Fruit fly (Drosophila melanogaster) whole organism, larva: ENCODE measurements around the gene spirit.

Experiments used
- noc ChIP-seq: fragments of 200-800 bp; sonication (Bioruptor generic); optimal IDR thresholded peaks from 3 replicates; lab custom pipeline; 2019; ENCODE audit warnings: missing biosample characterization, mild to moderate bottlenecking, missing genetic modification characterization, moderate library complexity

The spirit gene

DNA sequence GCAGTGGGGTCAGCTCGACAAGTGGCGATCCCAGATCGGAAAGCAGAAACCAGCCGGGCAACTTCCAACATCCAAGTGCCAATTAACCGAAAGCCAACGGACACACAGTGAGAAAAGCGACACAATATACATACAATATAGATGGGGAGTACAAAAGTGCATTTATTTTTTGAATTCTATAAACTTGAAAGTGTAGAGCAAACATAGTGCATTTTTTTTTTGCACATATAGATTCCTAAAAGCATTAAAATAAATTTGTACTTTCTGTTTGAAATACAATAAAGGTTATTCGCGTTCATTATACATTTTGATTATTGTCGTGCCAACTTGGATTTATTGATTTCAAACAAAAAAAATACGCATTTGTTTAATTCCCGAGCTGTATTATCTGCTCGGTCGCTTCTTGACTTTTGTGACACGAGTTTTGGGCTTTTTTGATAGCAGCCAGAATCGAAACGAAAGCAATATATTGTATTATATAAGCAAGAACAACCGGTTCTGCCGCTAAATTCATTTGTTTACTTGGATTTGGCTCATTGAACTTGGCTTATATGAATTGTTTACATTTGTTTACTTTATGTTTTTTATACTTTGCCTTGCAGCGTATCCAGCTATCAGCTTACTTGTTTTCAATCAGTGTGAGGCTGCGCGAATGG, at the start of gene spirit:
spirit (minus strand) TSS at position 655 of the 656 bp plus-strand sequence.
- no peak for TF ChIP-seq noc

DNA sequence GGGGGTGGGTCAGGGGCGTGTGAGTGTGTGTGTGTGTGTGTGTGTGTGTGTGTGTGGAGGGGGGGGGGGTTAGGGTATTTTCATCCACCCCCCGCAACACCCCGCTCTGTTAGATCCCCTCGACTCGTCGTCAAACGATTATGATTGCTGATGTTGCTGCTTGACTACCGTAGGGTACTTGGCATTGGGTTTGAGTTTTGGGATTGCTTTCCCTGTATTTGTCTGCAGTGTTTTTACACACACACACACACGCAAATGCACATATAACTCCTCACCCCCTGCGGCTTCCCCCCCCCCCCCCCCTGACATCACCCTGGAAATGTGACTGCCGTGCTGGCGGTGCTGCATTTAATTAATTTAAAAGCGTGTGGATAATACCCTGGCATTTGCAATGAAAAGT, 49.0 kb upstream of the spirit start:
- TF ChIP-seq noc = no peak

DNA sequence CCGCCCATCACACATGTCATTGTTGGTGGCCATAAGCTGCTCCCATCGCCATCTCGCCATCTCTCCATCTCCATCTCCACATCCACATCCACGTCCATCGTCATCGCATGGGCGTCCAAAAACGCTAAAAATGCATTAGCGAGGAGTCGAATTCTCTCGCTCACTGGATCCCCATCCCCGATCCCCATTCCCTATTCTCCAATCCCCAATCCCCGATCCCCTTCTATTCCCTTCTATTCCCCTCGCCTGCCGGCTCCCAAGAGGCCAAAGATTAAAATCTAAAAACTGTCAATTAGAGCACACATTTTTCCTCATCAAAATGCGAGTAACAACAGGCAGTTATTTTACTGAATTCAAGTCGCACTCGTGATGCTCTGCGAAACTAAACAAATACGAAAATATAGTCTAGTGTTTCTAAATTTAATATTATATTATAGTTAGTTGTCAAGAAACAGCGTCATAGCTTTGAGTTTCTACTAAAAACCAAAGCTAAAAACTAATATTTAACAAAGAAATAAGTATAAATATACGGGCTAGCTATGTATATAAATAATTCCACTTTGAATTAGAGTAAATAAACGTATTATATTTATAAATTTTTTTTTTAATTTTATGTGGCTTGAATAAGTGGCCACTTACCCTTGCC, 43.5 kb upstream of the spirit start:
- no peak for TF ChIP-seq noc

dm6 chrX:8616280-8616679, 42.9 kb upstream of the spirit start:
- no peak for TF ChIP-seq noc

DNA sequence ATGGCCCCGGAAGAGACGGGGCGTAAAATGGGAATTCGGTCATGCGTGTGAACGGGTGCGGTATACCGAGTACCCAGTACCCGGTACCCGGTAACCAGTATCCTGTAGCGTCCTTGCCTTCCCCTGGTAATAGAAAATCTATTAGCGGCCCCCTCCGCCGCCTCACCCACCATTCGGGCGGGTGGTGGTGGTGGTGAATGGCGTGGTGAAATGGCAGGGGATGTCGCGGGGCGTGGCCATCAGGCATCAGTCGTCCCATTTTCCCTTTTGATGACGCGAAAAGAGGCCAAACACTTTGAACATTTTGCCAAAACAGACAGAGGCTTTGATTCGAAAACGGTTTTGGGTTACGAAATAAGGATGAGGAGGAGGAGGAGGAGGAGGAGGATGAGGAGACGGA, 34.5 kb upstream of the spirit start:
- TF ChIP-seq noc = no peak

DNA sequence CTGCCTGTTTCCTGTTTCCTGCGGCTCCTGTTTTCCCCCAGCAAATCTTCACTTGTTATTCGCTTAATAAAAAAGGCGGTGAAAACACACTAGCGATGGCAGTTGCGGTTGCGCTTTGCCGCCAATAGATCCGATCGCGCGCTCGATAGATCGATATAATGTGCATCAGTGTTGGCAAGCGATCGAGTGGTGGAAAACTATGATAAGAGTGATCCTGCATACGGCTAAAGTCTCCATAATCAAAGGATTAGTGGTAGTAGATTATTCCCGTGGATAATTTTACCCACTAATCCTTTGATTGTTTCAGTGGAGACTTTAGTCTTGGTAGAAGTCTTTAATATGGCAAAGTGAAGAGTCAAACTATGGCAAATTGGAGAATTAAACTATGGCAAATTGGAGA, 32.8 kb upstream of the spirit start, which contains the start of gene Caf1-180:
Caf1-180 (minus strand) TSS at position 99 of the 400 bp plus-strand sequence.
- no peak for TF ChIP-seq noc

dm6 chrX:8601165-8601564, 27.8 kb upstream of the spirit start:
- TF ChIP-seq noc = no peak

dm6 chrX:8593159-8593476, 19.7 kb upstream of the spirit start:
- TF ChIP-seq noc = no peak

- TF ChIP-seq noc = no peak
These were observed 19.2 kb upstream of the spirit start for dm6 chrX:8592437-8593158.

DNA sequence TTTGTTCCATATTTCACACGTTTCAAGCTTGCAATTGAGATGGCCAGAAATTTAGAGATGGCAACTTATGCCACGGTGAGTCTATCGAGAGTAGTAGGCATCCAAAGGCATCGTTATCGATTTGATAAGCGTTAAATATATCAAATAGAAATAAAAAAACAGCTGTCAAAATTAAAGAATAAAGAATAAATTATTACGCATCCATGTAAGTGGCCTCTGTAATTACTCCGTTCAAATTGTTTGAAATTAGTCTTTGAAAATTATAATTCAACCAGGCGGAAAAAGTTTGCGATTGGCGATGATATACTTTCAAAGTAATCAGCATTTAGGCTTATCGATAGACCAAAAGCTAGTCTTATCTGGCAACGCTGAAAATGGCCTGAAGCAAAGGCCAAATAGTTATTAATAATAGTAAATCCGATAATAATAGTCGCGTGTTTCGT, 18.3 kb upstream of the spirit start, which contains the start of the genes CG12659 and Crag:
CG12659 (minus strand) TSS at position 45 of the 443 bp plus-strand sequence.
Crag (plus strand) TSS at position 347 of the 443 bp plus-strand sequence.
- no peak for TF ChIP-seq noc

DNA sequence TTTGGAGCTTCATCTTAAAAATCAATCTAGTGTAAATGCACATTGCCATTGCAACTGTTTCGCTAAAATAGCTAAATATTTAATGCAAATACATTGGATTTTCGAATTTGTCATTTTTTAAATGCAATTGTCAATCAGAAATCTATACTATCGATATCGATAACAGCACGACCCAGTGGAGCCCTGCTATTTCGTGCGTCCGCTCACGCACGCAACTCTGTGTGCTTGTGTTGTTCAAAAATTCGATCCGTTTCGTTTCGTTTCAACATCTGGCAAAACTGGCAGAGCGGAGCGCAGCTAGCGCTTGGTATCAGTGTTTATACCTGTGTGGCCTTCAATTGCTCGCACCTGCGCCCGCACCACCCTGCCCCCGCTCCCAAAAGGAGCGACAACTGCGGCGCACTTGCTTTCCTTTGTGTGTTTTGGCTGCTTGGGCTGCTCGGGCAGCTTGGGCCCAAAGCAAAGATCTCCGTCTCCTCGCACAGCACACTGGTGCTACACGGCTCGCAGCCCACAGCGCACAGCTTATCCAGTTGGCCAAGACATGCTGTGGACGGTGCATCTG, 15.3 kb upstream of the spirit start, which contains the start of gene CG12081:
CG12081 (plus strand) TSS at position 205 of the 565 bp plus-strand sequence.
- no peak for TF ChIP-seq noc

- peak; percentile 36 for TF ChIP-seq noc
These were observed 9.8 kb upstream of the spirit start for dm6 chrX:8583159-8583558.

- no peak for TF ChIP-seq noc
These were observed 7.4 kb upstream of the spirit start for dm6 chrX:8580794-8581193.

dm6 chrX:8579875-8580274, 6.5 kb upstream of the spirit start:
- no peak for TF ChIP-seq noc

DNA sequence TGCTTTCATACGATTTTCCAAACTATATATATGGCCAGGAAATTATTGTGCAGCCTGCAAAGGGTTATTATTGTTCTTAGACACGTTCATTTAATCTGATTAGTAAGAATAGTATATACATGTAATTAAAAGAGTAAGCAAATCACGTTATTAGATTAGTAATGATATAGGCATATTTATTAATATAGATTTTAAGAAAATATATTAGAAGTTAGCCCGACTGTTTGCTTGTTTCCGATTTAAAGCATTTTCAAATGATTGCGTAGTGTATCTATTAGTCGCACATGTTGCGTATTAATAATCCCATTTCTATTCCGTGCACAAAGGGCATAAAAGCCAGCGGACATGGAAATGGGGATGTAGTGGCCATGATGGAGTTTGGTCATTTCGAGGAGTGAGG, 5.7 kb upstream of the spirit start:
- TF ChIP-seq noc = no peak

DNA sequence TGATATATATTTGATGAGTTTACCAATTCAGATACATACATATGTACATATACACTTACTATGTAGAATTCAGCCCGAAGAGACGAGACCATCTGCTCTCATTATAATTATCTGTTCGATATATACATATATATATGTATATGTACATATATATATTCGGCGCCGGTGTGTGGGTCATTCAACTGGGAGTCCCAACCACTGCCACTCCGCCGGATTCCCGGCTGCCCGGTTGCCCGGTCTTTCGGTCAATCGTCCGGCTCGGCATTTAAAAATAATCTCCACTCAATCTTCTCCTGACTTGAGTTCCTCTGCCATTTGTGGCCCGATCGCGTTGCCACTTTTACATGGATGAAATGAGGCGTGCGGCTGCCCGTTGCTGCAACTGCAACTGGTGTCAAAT, 3.3 kb upstream of the spirit start:
- TF ChIP-seq noc = no peak

- no peak for TF ChIP-seq noc
These were observed 1.4 kb upstream of the spirit start for dm6 chrX:8574672-8575350.
